Worm (Caenorhabditis elegans) whole organism, mixed stage, embryonic: Measurements from ENCODE around the gene Y38F1A.8.

Experiments
- bed-3 ChIP-seq: fragments of 200-800 bp; sonication (Bioruptor generic); optimal IDR thresholded peaks from 3 replicates; lab custom pipeline; 2018; ENCODE audit warnings: mild to moderate bottlenecking, missing genetic modification characterization, moderate library complexity, missing compliant biosample characterization
- blmp-1 ChIP-seq: fragments of 150-350 bp; optimal IDR thresholded peaks from 2 replicates; lab custom pipeline; 2014; ENCODE audit warnings: missing biosample characterization, missing genetic modification characterization
- ceh-39 ChIP-seq: fragments of 150-350 bp; optimal IDR thresholded peaks from 2 replicates; lab custom pipeline; 2014; ENCODE audit warnings: missing biosample characterization, missing genetic modification characterization
- ceh-43 ChIP-seq: fragments of 200-800 bp; sonication (Bioruptor generic); optimal IDR thresholded peaks from 2 replicates; lab custom pipeline; 2018; ENCODE audit warnings: mild to moderate bottlenecking, missing genetic modification characterization, moderate library complexity, missing compliant biosample characterization
- ceh-83 ChIP-seq: fragments of 200-800 bp; sonication (Bioruptor generic); optimal IDR thresholded peaks from 2 replicates; lab custom pipeline; 2018; ENCODE audit warnings: mild to moderate bottlenecking, missing genetic modification characterization, missing compliant biosample characterization
- ces-1 ChIP-seq: fragments of 150-350 bp; optimal IDR thresholded peaks from 2 replicates; lab custom pipeline; 2014; ENCODE audit warnings: missing biosample characterization, missing genetic modification reagents, missing genetic modification characterization
- cnd-1 ChIP-seq: fragments of 200-800 bp; sonication (Bioruptor generic); optimal IDR thresholded peaks from 2 replicates; lab custom pipeline; 2018; ENCODE audit warnings: mild to moderate bottlenecking, missing genetic modification characterization, missing compliant biosample characterization
- drap-1 ChIP-seq: fragments of 200-800 bp; sonication (Bioruptor generic); optimal IDR thresholded peaks from 3 replicates; lab custom pipeline; 2018; ENCODE audit warnings: mild to moderate bottlenecking, missing genetic modification characterization, missing compliant biosample characterization
- elt-1 ChIP-seq: sonication (generic microtip); optimal IDR thresholded peaks from 2 replicates; lab custom pipeline; 2017; ENCODE audit warnings: missing genetic modification characterization, mild to moderate bottlenecking, missing compliant biosample characterization, antibody characterized with exemption, moderate library complexity, borderline replicate concordance; ENCODE audit not compliant: insufficient read depth
- elt-3 ChIP-seq: fragments of 150-350 bp; optimal IDR thresholded peaks from 2 replicates; lab custom pipeline; 2014; ENCODE audit warnings: missing biosample characterization, missing genetic modification characterization
- flh-1 ChIP-seq: fragments of 200-800 bp; sonication (Bioruptor generic); optimal IDR thresholded peaks from 2 replicates; lab custom pipeline; 2018; ENCODE audit warnings: mild to moderate bottlenecking, missing genetic modification characterization, moderate library complexity, missing compliant biosample characterization
- hlh-1 ChIP-seq: fragments of 150-350 bp; optimal IDR thresholded peaks from 2 replicates; lab custom pipeline; 2014; ENCODE audit warnings: missing biosample characterization, missing genetic modification reagents, missing genetic modification characterization
- lin-32 ChIP-seq: fragments of 200-800 bp; sonication (Bioruptor generic); optimal IDR thresholded peaks from 2 replicates; lab custom pipeline; 2018; ENCODE audit warnings: mild to moderate bottlenecking, missing genetic modification characterization, missing compliant biosample characterization
- lsy-2 ChIP-seq: fragments of 150-350 bp; optimal IDR thresholded peaks from 2 replicates; lab custom pipeline; 2014; ENCODE audit warnings: missing biosample characterization, missing genetic modification characterization
- mab-5 ChIP-seq: fragments of 150-350 bp; optimal IDR thresholded peaks from 2 replicates; lab custom pipeline; 2014; ENCODE audit warnings: missing biosample characterization, missing genetic modification characterization
- mls-2 ChIP-seq: sonication (generic microtip); optimal IDR thresholded peaks from 2 replicates; lab custom pipeline; 2016; ENCODE audit warnings: mild to moderate bottlenecking, missing genetic modification characterization, moderate library complexity, missing compliant biosample characterization
- nhr-12 ChIP-seq: fragments of 150-350 bp; optimal IDR thresholded peaks from 2 replicates; lab custom pipeline; 2014; ENCODE audit warnings: missing biosample characterization, missing genetic modification characterization
- nhr-2 ChIP-seq: fragments of 150-350 bp; optimal IDR thresholded peaks from 2 replicates; lab custom pipeline; 2014; ENCODE audit warnings: missing biosample characterization, missing genetic modification characterization
- nhr-28 ChIP-seq: fragments of 150-350 bp; optimal IDR thresholded peaks from 2 replicates; lab custom pipeline; 2014; ENCODE audit warnings: missing biosample characterization, missing genetic modification characterization
- nhr-76 ChIP-seq: sonication (generic microtip); optimal IDR thresholded peaks from 2 replicates; lab custom pipeline; 2017; ENCODE audit warnings: missing biosample characterization, missing genetic modification characterization
- snpc-4 ChIP-seq: fragments of 150-350 bp; optimal IDR thresholded peaks from 2 replicates; lab custom pipeline; 2014; ENCODE audit warnings: missing biosample characterization, missing genetic modification characterization
- sptf-1 ChIP-seq: sonication (generic microtip); optimal IDR thresholded peaks from 2 replicates; lab custom pipeline; 2017; ENCODE audit warnings: mild to moderate bottlenecking, missing genetic modification characterization, moderate library complexity, missing compliant biosample characterization
- tbx-8 ChIP-seq: fragments of 200-800 bp; sonication (Bioruptor generic); optimal IDR thresholded peaks from 2 replicates; lab custom pipeline; 2018; ENCODE audit warnings: mild to moderate bottlenecking, missing genetic modification characterization, moderate library complexity, missing compliant biosample characterization
- unc-120 ChIP-seq: sonication (generic microtip); optimal IDR thresholded peaks from 2 replicates; lab custom pipeline; 2017; ENCODE audit warnings: missing genetic modification characterization, missing compliant biosample characterization; ENCODE audit not compliant: poor library complexity, severe bottlenecking
- unc-39 ChIP-seq: fragments of 150-350 bp; optimal IDR thresholded peaks from 2 replicates; lab custom pipeline; 2014; ENCODE audit warnings: missing biosample characterization, missing genetic modification characterization
- unc-62 ChIP-seq: fragments of 150-350 bp; optimal IDR thresholded peaks from 2 replicates; lab custom pipeline; 2014; ENCODE audit warnings: missing biosample characterization, missing genetic modification reagents, missing genetic modification characterization
- zip-8 ChIP-seq: fragments of 150-350 bp; optimal IDR thresholded peaks from 2 replicates; lab custom pipeline; 2014; ENCODE audit warnings: missing biosample characterization, missing genetic modification characterization
- ztf-11 ChIP-seq: fragments of 150-350 bp; optimal IDR thresholded peaks from 2 replicates; lab custom pipeline; 2014; ENCODE audit warnings: missing biosample characterization, missing genetic modification characterization

Gene Y38F1A.8

DNA sequence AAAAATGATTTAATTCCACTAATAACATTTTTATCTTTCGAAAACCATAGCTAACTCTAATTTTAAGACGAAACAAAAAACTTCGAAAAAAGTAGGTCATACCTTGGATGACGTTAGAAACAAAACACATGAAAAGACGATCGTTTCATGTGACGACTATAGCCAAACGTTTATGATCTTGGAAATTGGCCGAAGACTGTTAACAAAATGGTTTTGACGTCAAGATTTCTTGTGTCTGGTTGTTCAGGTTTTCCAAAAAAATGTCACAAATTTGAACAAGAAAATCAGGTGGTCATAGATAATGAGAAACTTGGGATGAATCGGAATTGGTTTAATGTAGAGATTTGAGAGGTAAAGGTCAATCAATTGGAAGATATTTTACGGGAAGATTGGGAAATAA lies 2.6 kb upstream of the Y38F1A.8 start:
- TF ChIP-seq mls-2 (tag; lab: Kevin White, UChicago) (no peak), lsy-2 (tag; lab: Kevin White, UChicago) (no peak), zip-8 (tag; lab: Kevin White, UChicago) (no peak), cnd-1 (no peak), tbx-8 (GFP tag; lab: Kevin White, UChicago) (no peak), ceh-83 (GFP tag; lab: Kevin White, UChicago) (no peak), bed-3 (GFP tag; lab: Kevin White, UChicago) (no peak), ztf-11 (tag; lab: Kevin White, UChicago) (no peak), ceh-43 (GFP tag; lab: Kevin White, UChicago) (no peak), nhr-28 (tag; lab: Kevin White, UChicago) (no peak), flh-1 (GFP tag; lab: Kevin White, UChicago) (no peak), snpc-4 (tag; lab: Kevin White, UChicago) (no peak), hlh-1 (no peak), unc-120 (tag; lab: Kevin White, UChicago) (no peak), nhr-12 (tag; lab: Kevin White, UChicago) (no peak)

DNA sequence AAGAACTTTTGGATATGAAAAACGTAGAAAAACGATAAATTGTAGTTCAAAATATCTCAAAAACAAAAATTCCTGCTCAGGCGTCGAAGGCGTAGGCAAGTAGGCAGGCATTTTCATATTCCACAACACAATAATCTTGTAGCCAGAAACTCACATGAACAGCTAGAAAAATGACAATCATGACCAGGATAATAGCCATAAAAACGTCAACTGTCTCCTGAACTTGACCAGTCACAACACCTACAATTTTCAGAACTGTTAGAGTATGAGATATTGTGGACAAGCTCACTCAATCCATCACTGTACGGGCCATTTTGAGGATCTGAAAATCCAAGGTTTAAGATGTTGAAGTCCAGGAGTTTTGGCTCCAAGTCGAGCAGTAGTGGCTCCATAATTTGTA lies 3.2 kb downstream of the Y38F1A.8 start, which contains the start of gene Y38F1A.7:
Y38F1A.7 (minus strand) TSS at position 392 of the 400 bp plus-strand sequence.
- no peak for TF ChIP-seq elt-1 (tag; lab: Kevin White, UChicago)
- TF ChIP-seq nhr-76 (tag; lab: Kevin White, UChicago) = no peak
- no peak for TF ChIP-seq drap-1 (GFP tag; lab: Kevin White, UChicago)
- no peak for TF ChIP-seq ceh-43 (GFP tag; lab: Kevin White, UChicago)

DNA sequence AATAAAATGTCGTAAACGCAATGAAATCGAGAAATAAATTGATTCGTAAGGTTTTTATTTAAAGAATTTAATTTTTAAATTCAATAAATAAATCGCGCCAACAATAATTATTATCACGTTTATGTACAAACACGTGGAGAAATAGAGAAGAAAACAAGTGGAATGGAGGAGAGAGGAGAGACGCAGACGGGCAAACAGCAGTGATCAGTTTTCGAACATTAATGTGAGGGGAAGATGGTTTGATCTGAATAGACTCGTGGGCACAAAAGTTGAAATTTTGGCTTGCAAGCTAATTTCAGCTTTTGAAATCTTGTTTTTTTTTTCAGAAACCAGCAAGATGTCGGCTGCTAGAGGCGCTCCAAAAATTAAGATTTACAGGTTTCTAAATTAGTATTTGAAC lies 4.4 kb downstream of the Y38F1A.8 start, which contains the start of gene hphd-1:
hphd-1 (minus strand) TSS at position 323 of the 400 bp plus-strand sequence.
- TF ChIP-seq nhr-2 (tag; lab: Kevin White, UChicago) = no peak
- no peak for TF ChIP-seq elt-1 (tag; lab: Kevin White, UChicago)
- no peak for TF ChIP-seq unc-39 (tag; lab: Kevin White, UChicago)
- TF ChIP-seq elt-3 (tag; lab: Kevin White, UChicago) = no peak
- no peak for TF ChIP-seq cnd-1
- no peak for TF ChIP-seq ceh-83 (GFP tag; lab: Kevin White, UChicago)
- no peak for TF ChIP-seq flh-1 (GFP tag; lab: Kevin White, UChicago)
- no peak for TF ChIP-seq blmp-1 (tag; lab: Kevin White, UChicago)

DNA sequence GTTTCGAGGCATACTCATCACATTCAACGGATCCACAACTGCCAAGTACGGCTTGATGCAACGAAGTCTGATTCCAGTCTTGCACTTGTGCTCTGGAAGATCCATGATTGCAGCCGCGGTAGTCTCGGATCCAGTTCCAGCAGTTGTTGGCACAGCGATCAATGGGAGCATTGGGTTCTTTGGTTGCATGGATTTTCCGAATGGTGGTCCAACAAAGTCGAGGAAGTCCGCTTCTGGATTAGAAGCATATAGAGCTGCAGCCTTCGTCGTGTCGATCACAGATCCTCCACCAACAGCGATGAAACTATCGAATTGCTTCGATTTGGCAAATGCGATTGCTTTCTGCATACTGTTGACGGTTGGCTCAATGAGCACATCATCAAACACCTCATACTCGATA lies 5.3 kb downstream of the Y38F1A.8 start:
- TF ChIP-seq ces-1 (GFP tag; lab: Kevin White, UChicago) = no peak
- no peak for TF ChIP-seq hlh-1
- TF ChIP-seq snpc-4 (tag; lab: Kevin White, UChicago) = no peak
- no peak for TF ChIP-seq cnd-1
- TF ChIP-seq ceh-39 (tag; lab: Kevin White, UChicago) = no peak
- TF ChIP-seq lsy-2 (tag; lab: Kevin White, UChicago) = no peak
- no peak for TF ChIP-seq lin-32 (GFP tag; lab: Kevin White, UChicago)
- TF ChIP-seq ztf-11 (tag; lab: Kevin White, UChicago) = no peak
- TF ChIP-seq unc-62 (GFP tag; lab: Kevin White, UChicago) = no peak
- TF ChIP-seq mab-5 (tag; lab: Kevin White, UChicago) = no peak

DNA sequence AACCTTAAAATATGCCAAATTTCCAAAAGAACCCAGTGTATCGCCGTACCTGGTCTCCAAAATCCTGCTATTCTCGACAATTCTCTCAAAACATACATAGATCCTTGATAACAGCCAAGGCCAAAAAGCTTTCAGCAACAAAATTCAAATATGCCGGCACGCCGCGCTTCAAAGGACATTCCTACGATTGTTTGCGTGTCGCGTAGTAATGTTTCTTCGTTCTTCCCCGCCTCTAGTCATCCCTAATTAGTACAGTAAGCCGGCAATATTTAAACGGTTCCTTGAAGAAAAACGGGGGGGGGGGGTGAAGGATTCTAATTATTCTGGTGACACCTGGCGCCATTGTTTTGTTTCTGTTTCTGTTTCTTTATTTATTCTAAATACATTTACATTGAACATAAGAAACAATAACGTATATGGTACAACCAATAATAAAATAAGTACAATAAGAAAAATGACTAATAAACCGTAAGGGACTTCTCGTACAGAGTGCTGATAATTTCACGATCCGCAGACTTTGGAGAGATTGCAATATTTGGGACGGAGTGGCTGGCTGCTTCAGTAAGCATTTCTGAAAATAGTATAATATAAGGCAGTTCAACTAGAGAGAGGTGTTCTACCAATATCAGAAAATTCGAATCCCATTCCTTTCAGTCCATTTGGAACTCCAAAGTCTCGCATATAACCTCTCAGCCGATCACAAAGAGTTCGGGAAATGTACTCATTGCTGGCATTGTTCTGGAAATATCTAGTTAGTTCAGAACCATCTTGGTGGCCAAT lies 6.5 kb downstream of the Y38F1A.8 start:
- TF ChIP-seq drap-1 (GFP tag; lab: Kevin White, UChicago) (no peak), elt-1 (tag; lab: Kevin White, UChicago) (no peak), unc-62 (GFP tag; lab: Kevin White, UChicago) (no peak), elt-3 (tag; lab: Kevin White, UChicago) (no peak), snpc-4 (tag; lab: Kevin White, UChicago) (no peak), sptf-1 (tag; lab: Kevin White, UChicago) (no peak)
